Fruit fly (Drosophila melanogaster): Measurements from ENCODE around the gene CG13607.
A peak's percentile ranks its signal among the peaks of the same experiment; 100 is the strongest.

Gene CG13607

DNA sequence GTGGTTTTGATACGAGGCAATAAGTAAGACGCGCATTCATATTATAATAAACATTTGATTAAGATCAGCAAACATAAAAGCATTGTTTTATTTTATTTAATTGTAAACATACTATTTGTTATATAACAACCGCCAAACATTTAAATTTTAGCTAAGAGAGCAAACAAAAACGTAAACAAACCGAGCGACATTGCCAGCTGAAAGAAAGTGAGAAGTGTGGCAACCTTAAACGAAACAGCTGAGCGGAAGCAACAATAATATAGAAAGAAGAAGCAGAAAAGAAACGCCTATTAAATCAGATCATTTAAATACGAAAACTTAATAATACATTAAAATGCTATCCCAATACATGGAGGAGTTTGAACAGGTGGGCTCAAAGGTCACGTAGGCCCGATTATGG, 18.5 kb upstream of the CG13607 start, which contains the start of gene Sec10 (continued):
- TF ChIP-seq BEAF-32 (GFP tag; optimal IDR thresholded peaks at IDR 0.05) (peak; percentile 32), CoRest (tag; optimal IDR thresholded peaks at IDR 0.05) (no peak), gfzf (GFP tag; optimal IDR thresholded peaks at IDR 0.05) (peak; percentile 9), CG13123 (GFP tag; optimal IDR thresholded peaks at IDR 0.05) (no peak), Rx (GFP tag; IDR thresholded peaks at IDR 0.05) (no peak), CG11085 (GFP tag; IDR thresholded peaks at IDR 0.05) (no peak), CG17912 (GFP tag; optimal IDR thresholded peaks at IDR 0.05) (peak; percentile 48), crp (GFP tag; optimal IDR thresholded peaks at IDR 0.05) (peak; percentile 90 to 97), gsb (GFP tag; IDR thresholded peaks at IDR 0.05) (no peak), stwl (tag; optimal IDR thresholded peaks at IDR 0.05) (peak; percentile 73), lbe (GFP tag; optimal IDR thresholded peaks at IDR 0.05) (peak; percentile 55), Pdp1 (GFP tag; optimal IDR thresholded peaks at IDR 0.05) (peak in 1 of 2 experiments; percentile 99), CG8924 (tag; optimal IDR thresholded peaks at IDR 0.05) (no peak), CG7271 (tag; optimal IDR thresholded peaks at IDR 0.05) (peak; percentile 11), Med (GFP tag) (peak; percentile 67), Opbp (GFP tag; IDR thresholded peaks at IDR 0.05; ENCODE audit: partially characterized antibody) (0 out of 3 replicates have a peak, but pooled peaks have one; percentile 37), bcd (GFP tag; optimal IDR thresholded peaks at IDR 0.05) (no peak), rib (GFP tag; IDR thresholded peaks at IDR 0.05) (0 out of 2 replicates have a peak, but pooled peaks have one; percentile 21), Hsf (GFP tag; optimal IDR thresholded peaks at IDR 0.05) (peak; percentile 3), pzg (GFP tag; optimal IDR thresholded peaks at IDR 0.05) (peak; percentile 65), CG7928 (GFP tag; optimal IDR thresholded peaks at IDR 0.05) (no peak), bigmax (GFP tag; optimal IDR thresholded peaks at IDR 0.05) (peak; percentile 36), CHES-1-like (GFP tag; optimal IDR thresholded peaks at IDR 0.05) (peak; percentile 22), CG8388 (GFP tag; optimal IDR thresholded peaks at IDR 0.05) (no peak), CG13287 (GFP tag; IDR thresholded peaks at IDR 0.05; ENCODE audit: partially characterized antibody) (peak; percentile 56), Myb (GFP tag; optimal IDR thresholded peaks at IDR 0.05) (peak; percentile 23), NfI (GFP tag; optimal IDR thresholded peaks at IDR 0.05) (no peak), Nf-YB (GFP tag; optimal IDR thresholded peaks at IDR 0.05) (peak; percentile 6), CG9932 (GFP tag; IDR thresholded peaks at IDR 0.05) (no peak), trem (tag; optimal IDR thresholded peaks at IDR 0.05) (peak; percentile 81), wor (GFP tag; IDR thresholded peaks at IDR 0.05) (no peak), MBD-R2 (GFP tag; IDR thresholded peaks at IDR 0.05) (peak; percentile 96), CG9437 (GFP tag; optimal IDR thresholded peaks at IDR 0.05) (peak; percentile 54), phol (tag; optimal IDR thresholded peaks at IDR 0.05) (peak; percentile 7), CG3726 (GFP tag; IDR thresholded peaks at IDR 0.05) (no peak), CG30020 (tag; optimal IDR thresholded peaks at IDR 0.05) (no peak), Stat92E (GFP tag; optimal IDR thresholded peaks at IDR 0.05) (no peak), CG11456 (GFP tag; IDR thresholded peaks at IDR 0.05) (no peak), hbn (GFP tag; IDR thresholded peaks at IDR 0.05; ENCODE audit: partially characterized antibody) (peak; percentile 13; the same call in 1 of the 2 replicates), CG14965 (GFP tag; optimal IDR thresholded peaks at IDR 0.05; ENCODE audit: borderline replicate concordance) (no peak), Sin3A (optimal IDR thresholded peaks at IDR 0.05) (peak; percentile 14), CG17186 (GFP tag; optimal IDR thresholded peaks at IDR 0.05) (peak; percentile 59), CG2116 (GFP tag; optimal IDR thresholded peaks at IDR 0.05) (peak; percentile 36), crc (GFP tag; optimal IDR thresholded peaks at IDR 0.05) (no peak), seq (GFP tag; IDR thresholded peaks at IDR 0.05) (no peak), Dp (GFP tag; optimal IDR thresholded peaks at IDR 0.05) (peak; percentile 85), hkb (optimal IDR thresholded peaks at IDR 0.05) (no peak), hkb (GFP tag; IDR thresholded peaks at IDR 0.05) (peak; percentile 41; the same call in 1 of the 2 replicates), CG15514 (GFP tag; optimal IDR thresholded peaks at IDR 0.05) (peak; percentile 17), CG10431 (GFP tag; optimal IDR thresholded peaks at IDR 0.05) (peak; percentile 15)
